5 fruit fly cellular contexts compared by ENCODE assay signal in the genomic region with DNA sequence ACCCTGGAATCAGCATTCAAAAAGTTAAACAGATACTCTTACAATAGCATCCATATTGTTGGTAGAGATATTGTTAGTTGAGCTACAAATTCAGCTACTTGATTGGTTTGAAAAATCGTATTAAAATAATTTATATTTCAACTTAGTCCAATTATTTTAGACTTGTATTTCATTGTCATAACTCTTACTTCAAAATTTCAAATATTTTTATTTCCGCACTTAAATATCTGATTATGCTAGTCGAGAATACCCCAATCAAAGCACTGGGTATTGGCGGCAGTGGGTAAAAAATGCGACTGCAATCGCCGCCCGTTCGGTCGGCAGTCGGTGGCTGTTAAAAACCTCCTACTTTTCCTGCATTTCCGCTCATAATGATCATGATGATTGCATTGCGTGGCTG.
TF ChIP-seq lines count a peak whose summit lies in the region.

No protein-coding gene starts in this region.

- no peak for TF ChIP-seq CTCF in whole organism, embryonic (GFP tag; optimal IDR thresholded peaks at IDR 0.05; lab: Kevin White, UChicago)

TF ChIP-seq in whole organism, 6 proteins besides CTCF, POLR2A, EP300 and RAD21:
- no peak for TF ChIP-seq psq (optimal IDR thresholded peaks at IDR 0.05; lab: Kevin White, UChicago)
- TF ChIP-seq pan (optimal IDR thresholded peaks at IDR 0.05; lab: Kevin White, UChicago) = peak; percentile 86

TF ChIP-seq in whole organism, embryonic, 481 proteins besides CTCF, POLR2A, EP300 and RAD21:
- TF ChIP-seq Trl (optimal IDR thresholded peaks at IDR 0.05; lab: Kevin White, UChicago) = no peak
- no peak for TF ChIP-seq Trl (GFP tag; optimal IDR thresholded peaks at IDR 0.05; lab: Kevin White, UChicago)
- no peak for TF ChIP-seq gem (tag; optimal IDR thresholded peaks at IDR 0.05; lab: Kevin White, UChicago)
- no peak for TF ChIP-seq pum (GFP tag; optimal IDR thresholded peaks at IDR 0.05; lab: Kevin White, UChicago)
- TF ChIP-seq Ets65A (GFP tag; lab: Kevin White, UChicago) = peak; percentile 5
- TF ChIP-seq lbe (GFP tag; optimal IDR thresholded peaks at IDR 0.05; lab: Kevin White, UChicago) = peak; percentile 40
- no peak for TF ChIP-seq CG9437 (GFP tag; optimal IDR thresholded peaks at IDR 0.05; lab: Kevin White, UChicago)
- TF ChIP-seq Drgx (GFP tag; IDR thresholded peaks at IDR 0.05; lab: Robert Waterston, UW) = peak; percentile 70; the same call in 1 of the 2 replicates
- TF ChIP-seq nom (GFP tag; optimal IDR thresholded peaks at IDR 0.05; lab: Kevin White, UChicago) = peak; percentile 90
- no peak for TF ChIP-seq CG18262 (tag; optimal IDR thresholded peaks at IDR 0.05; lab: Kevin White, UChicago)
- no peak for TF ChIP-seq crp (GFP tag; optimal IDR thresholded peaks at IDR 0.05; lab: Kevin White, UChicago)
- TF ChIP-seq ap (GFP tag; IDR thresholded peaks at IDR 0.05; lab: Robert Waterston, UW) = no peak

TF ChIP-seq in whole organism, prepupa, 60 proteins besides CTCF, POLR2A, EP300 and RAD21 (continues in another document):
- TF ChIP-seq Hr4 (GFP tag; optimal IDR thresholded peaks at IDR 0.05; lab: Kevin White, UChicago) (peak; percentile 53), Gug (GFP tag; IDR thresholded peaks at IDR 0.05; lab: Robert Waterston, UW) (peak; percentile 78), acj6 (GFP tag; optimal IDR thresholded peaks at IDR 0.05; lab: Kevin White, UChicago) (peak; percentile 36), fd85E (GFP tag; optimal IDR thresholded peaks at IDR 0.05; lab: Kevin White, UChicago) (peak; percentile 62), CG8632 (GFP tag; optimal IDR thresholded peaks at IDR 0.05; lab: Kevin White, UChicago) (peak; percentile 52), CG34406 (GFP tag; optimal IDR thresholded peaks at IDR 0.05; lab: Kevin White, UChicago) (no peak), esn (GFP tag; optimal IDR thresholded peaks at IDR 0.05; lab: Kevin White, UChicago) (peak; percentile 64), net (GFP tag; optimal IDR thresholded peaks at IDR 0.05; lab: Kevin White, UChicago) (peak; percentile 25), svp (GFP tag; lab: Kevin White, UChicago) (peak; percentile 78), CG10631 (GFP tag; optimal IDR thresholded peaks at IDR 0.05; lab: Kevin White, UChicago) (peak; percentile 55), Eip75B (GFP tag; optimal IDR thresholded peaks at IDR 0.05; lab: Kevin White, UChicago) (peak; percentile 86), salr (GFP tag; optimal IDR thresholded peaks at IDR 0.05; lab: Kevin White, UChicago) (peak in 1 of 2 experiments; percentile 60), CG3032 (tag; optimal IDR thresholded peaks at IDR 0.05; lab: Kevin White, UChicago) (peak; percentile 90), Eip93F (GFP tag; optimal IDR thresholded peaks at IDR 0.05; lab: Kevin White, UChicago) (peak; percentile 33), spab (GFP tag; optimal IDR thresholded peaks at IDR 0.05; lab: Kevin White, UChicago) (peak; percentile 97), CG6808 (GFP tag; optimal IDR thresholded peaks at IDR 0.05; lab: Kevin White, UChicago) (no peak), CG31627 (GFP tag; optimal IDR thresholded peaks at IDR 0.05; lab: Kevin White, UChicago) (peak; percentile 8), OdsH (GFP tag; optimal IDR thresholded peaks at IDR 0.05; lab: Kevin White, UChicago) (peak; percentile 36), CG9139 (GFP tag; optimal IDR thresholded peaks at IDR 0.05; lab: Kevin White, UChicago) (peak; percentile 5), Met (GFP tag; optimal IDR thresholded peaks at IDR 0.05; lab: Kevin White, UChicago) (peak; percentile 30), CG32006 (GFP tag; optimal IDR thresholded peaks at IDR 0.05; lab: Kevin White, UChicago) (peak; percentile 68), Eip78C (GFP tag; lab: Kevin White, UChicago) (peak; percentile 88), Hr39 (GFP tag; optimal IDR thresholded peaks at IDR 0.05; lab: Kevin White, UChicago) (no peak), Lpt (GFP tag; optimal IDR thresholded peaks at IDR 0.05; lab: Kevin White, UChicago) (peak; percentile 91), Hr38 (GFP tag; optimal IDR thresholded peaks at IDR 0.05; lab: Kevin White, UChicago) (no peak)

TF ChIP-seq in whole organism, pupa, 21 proteins besides CTCF, POLR2A, EP300 and RAD21:
- no peak for TF ChIP-seq Ets98B (GFP tag; IDR thresholded peaks at IDR 0.05; lab: Robert Waterston, UW)
- peak; percentile 91 for TF ChIP-seq CG14655 (GFP tag; optimal IDR thresholded peaks at IDR 0.05; lab: Kevin White, UChicago)
- TF ChIP-seq CG34367 (tag; optimal IDR thresholded peaks at IDR 0.05; lab: Kevin White, UChicago) = peak; percentile 3
- TF ChIP-seq CG17806 (tag; optimal IDR thresholded peaks at IDR 0.05; lab: Kevin White, UChicago) = peak; percentile 94
- peak; percentile 45 for TF ChIP-seq Pif1A (GFP tag; optimal IDR thresholded peaks at IDR 0.05; lab: Kevin White, UChicago)
- TF ChIP-seq CG12605 (GFP tag; IDR thresholded peaks at IDR 0.05; lab: Robert Waterston, UW) = 0 out of 2 replicates have a peak, but pooled peaks have one; percentile 27
- TF ChIP-seq CG8159 (tag; optimal IDR thresholded peaks at IDR 0.05; lab: Kevin White, UChicago) = peak; percentile 95
- TF ChIP-seq Snoo (tag; optimal IDR thresholded peaks at IDR 0.05; lab: Kevin White, UChicago) = peak; percentile 90
- TF ChIP-seq CG32121 (GFP tag; IDR thresholded peaks at IDR 0.05; lab: Robert Waterston, UW) = peak; percentile 84
- TF ChIP-seq EcR (GFP tag; optimal IDR thresholded peaks at IDR 0.05; lab: Kevin White, UChicago) = no peak
- peak; percentile 54; the same call in 1 of the 3 replicates for TF ChIP-seq fd96Ca (GFP tag; IDR thresholded peaks at IDR 0.05; lab: Robert Waterston, UW)
- peak; percentile 96 for TF ChIP-seq CG9948 (tag; optimal IDR thresholded peaks at IDR 0.05; lab: Kevin White, UChicago)
- peak; percentile 94 for TF ChIP-seq CG8301 (tag; optimal IDR thresholded peaks at IDR 0.05; lab: Kevin White, UChicago)
- TF ChIP-seq D1 (tag; optimal IDR thresholded peaks at IDR 0.05; lab: Kevin White, UChicago) = peak; percentile 95
- TF ChIP-seq gl (tag; optimal IDR thresholded peaks at IDR 0.05; lab: Kevin White, UChicago) = peak; percentile 88
- peak; percentile 88 for TF ChIP-seq CG15710 (tag; optimal IDR thresholded peaks at IDR 0.05; lab: Kevin White, UChicago)
- peak; percentile 61; the same call in 2 of the 3 replicates for TF ChIP-seq CG4496 (GFP tag; IDR thresholded peaks at IDR 0.05; lab: Robert Waterston, UW)
- TF ChIP-seq CG10348 (GFP tag; IDR thresholded peaks at IDR 0.05; lab: Robert Waterston, UW) = no peak
- TF ChIP-seq CG13204 (GFP tag; optimal IDR thresholded peaks at IDR 0.05; lab: Kevin White, UChicago) = peak; percentile 9
- peak; percentile 13 for TF ChIP-seq Pif1B (GFP tag; optimal IDR thresholded peaks at IDR 0.05; lab: Kevin White, UChicago)
- peak; percentile 63 for TF ChIP-seq rn (GFP tag; IDR thresholded peaks at IDR 0.05; lab: Robert Waterston, UW)

TF ChIP-seq in whole organism, wandering third instar larva, 38 proteins besides CTCF, POLR2A, EP300 and RAD21:
- TF ChIP-seq lola (GFP tag; optimal IDR thresholded peaks at IDR 0.05; lab: Kevin White, UChicago) = no peak
- no peak for TF ChIP-seq Hnf4 (GFP tag; optimal IDR thresholded peaks at IDR 0.05; lab: Kevin White, UChicago)
- no peak for TF ChIP-seq Myc (optimal IDR thresholded peaks at IDR 0.05; lab: Kevin White, UChicago)
- no peak for TF ChIP-seq tai (GFP tag; optimal IDR thresholded peaks at IDR 0.05; lab: Kevin White, UChicago)
- TF ChIP-seq foxo (GFP tag; optimal IDR thresholded peaks at IDR 0.05; lab: Kevin White, UChicago) = peak in 1 of 2 experiments; percentile 24
- peak; percentile 2 for TF ChIP-seq rgr (GFP tag; optimal IDR thresholded peaks at IDR 0.05; lab: Kevin White, UChicago)
- no peak for TF ChIP-seq dl (GFP tag; optimal IDR thresholded peaks at IDR 0.05; lab: Kevin White, UChicago; ENCODE audit: insufficient read depth in 1 of 2, partially characterized antibody in 2 of 2)
- no peak for TF ChIP-seq OdsH (GFP tag; optimal IDR thresholded peaks at IDR 0.05; lab: Kevin White, UChicago)
- TF ChIP-seq Dfd (GFP tag; optimal IDR thresholded peaks at IDR 0.05; lab: Kevin White, UChicago) = no peak
- no peak for TF ChIP-seq Jra (GFP tag; optimal IDR thresholded peaks at IDR 0.05; lab: Kevin White, UChicago)
- no peak for TF ChIP-seq sage (GFP tag; optimal IDR thresholded peaks at IDR 0.05; lab: Kevin White, UChicago)
- peak; percentile 39 for TF ChIP-seq woc (GFP tag; optimal IDR thresholded peaks at IDR 0.05; lab: Kevin White, UChicago)
- no peak for TF ChIP-seq CrebA (GFP tag; optimal IDR thresholded peaks at IDR 0.05; lab: Kevin White, UChicago; ENCODE audit: borderline replicate concordance)
- TF ChIP-seq fru (GFP tag; optimal IDR thresholded peaks at IDR 0.05; lab: Kevin White, UChicago) = peak; percentile 86
- TF ChIP-seq dsf (GFP tag; optimal IDR thresholded peaks at IDR 0.05; lab: Kevin White, UChicago; ENCODE audit: borderline replicate concordance) = no peak
- TF ChIP-seq sv (GFP tag; optimal IDR thresholded peaks at IDR 0.05; lab: Kevin White, UChicago) = no peak
- no peak for TF ChIP-seq Rel (GFP tag; optimal IDR thresholded peaks at IDR 0.05; lab: Kevin White, UChicago)
- TF ChIP-seq Rel (tag; optimal IDR thresholded peaks at IDR 0.05; lab: Kevin White, UChicago) = no peak
- TF ChIP-seq psq (GFP tag; optimal IDR thresholded peaks at IDR 0.05; lab: Kevin White, UChicago) = peak; percentile 2
- TF ChIP-seq usp (GFP tag; optimal IDR thresholded peaks at IDR 0.05; lab: Kevin White, UChicago) = no peak
- no peak for TF ChIP-seq N (GFP tag; optimal IDR thresholded peaks at IDR 0.05; lab: Kevin White, UChicago)
- TF ChIP-seq HLH106 (tag; optimal IDR thresholded peaks at IDR 0.05; lab: Kevin White, UChicago) = peak; percentile 64
- TF ChIP-seq pan (optimal IDR thresholded peaks at IDR 0.05; lab: Kevin White, UChicago) = no peak
- TF ChIP-seq Hr83 (GFP tag; optimal IDR thresholded peaks at IDR 0.05; lab: Kevin White, UChicago; ENCODE audit: poor library complexity, severe bottlenecking) = no peak
- no peak for TF ChIP-seq Mio (GFP tag; optimal IDR thresholded peaks at IDR 0.05; lab: Kevin White, UChicago)
- peak; percentile 40 for TF ChIP-seq CG9705 (GFP tag; optimal IDR thresholded peaks at IDR 0.05; lab: Kevin White, UChicago)
- no peak for TF ChIP-seq GATAd (GFP tag; optimal IDR thresholded peaks at IDR 0.05; lab: Kevin White, UChicago)
- no peak for TF ChIP-seq h (GFP tag; optimal IDR thresholded peaks at IDR 0.05; lab: Kevin White, UChicago)
- TF ChIP-seq Dif (GFP tag; optimal IDR thresholded peaks at IDR 0.05; lab: Kevin White, UChicago; ENCODE audit: partially characterized antibody) = no peak
- no peak for TF ChIP-seq Vsx2 (GFP tag; optimal IDR thresholded peaks at IDR 0.05; lab: Kevin White, UChicago; ENCODE audit: partially characterized antibody)
TF ChIP-seq in whole organism, wandering third instar larva: peak in this region for 7.
